Worm (Caenorhabditis elegans): ENCODE measurements around the gene F58A4.1.

The F58A4.1 gene

ce11 chrIII:9614211-9614610 lies 15.9 kb downstream of the F58A4.1 start, which contains the start of the genes pri-1 and F58A4.6:
Gene pri-1 (minus strand): TSS chrIII:9614281.
Gene F58A4.6 (plus strand): TSS chrIII:9614482.
- TF ChIP-seq mdl-1 (tag; optimal IDR thresholded peaks at IDR 0.05) = no peak
- TF ChIP-seq gmeb-1 (tag; optimal IDR thresholded peaks at IDR 0.05) = peak; percentile 84
- no peak for TF ChIP-seq egl-27 (tag; optimal IDR thresholded peaks at IDR 0.05)
- no peak for TF ChIP-seq nhr-77 (tag; optimal IDR thresholded peaks at IDR 0.05)
- no peak for TF ChIP-seq nhr-6 (tag; optimal IDR thresholded peaks at IDR 0.05)
- TF ChIP-seq sma-9 (GFP tag; optimal IDR thresholded peaks at IDR 0.05) = no peak
- TF ChIP-seq sma-9 (tag; optimal IDR thresholded peaks at IDR 0.05) = no peak
- peak; percentile 68 for TF ChIP-seq C34F6.9 (tag; optimal IDR thresholded peaks at IDR 0.05)
- TF ChIP-seq Y55F3AM.14 (GFP tag; optimal IDR thresholded peaks at IDR 0.05) = no peak

ce11 chrIII:9615114-9615513 lies 16.8 kb downstream of the F58A4.1 start:
- TF ChIP-seq dmd-4 (tag; optimal IDR thresholded peaks at IDR 0.05) (no peak), mbf-1 (tag; optimal IDR thresholded peaks at IDR 0.05) (no peak), snpc-4 (tag; optimal IDR thresholded peaks at IDR 0.05) (no peak), gmeb-1 (tag; optimal IDR thresholded peaks at IDR 0.05) (no peak), unc-62 (GFP tag; optimal IDR thresholded peaks at IDR 0.05) (no peak), ztf-11 (tag; optimal IDR thresholded peaks at IDR 0.05) (no peak), nhr-12 (tag; optimal IDR thresholded peaks at IDR 0.05) (no peak), ZK546.5 (tag; optimal IDR thresholded peaks at IDR 0.05) (no peak), ztf-4 (tag; optimal IDR thresholded peaks at IDR 0.05) (no peak), egl-27 (tag; optimal IDR thresholded peaks at IDR 0.05) (no peak), crh-2 (tag; optimal IDR thresholded peaks at IDR 0.05) (no peak), elt-3 (tag; optimal IDR thresholded peaks at IDR 0.05) (no peak), sem-4 (tag; optimal IDR thresholded peaks at IDR 0.05) (no peak), skn-1 (tag; optimal IDR thresholded peaks at IDR 0.05) (no peak), lsy-2 (tag; optimal IDR thresholded peaks at IDR 0.05) (no peak), nhr-10 (tag; optimal IDR thresholded peaks at IDR 0.05) (no peak)

- no peak for TF ChIP-seq unc-39 (tag; optimal IDR thresholded peaks at IDR 0.05)
- peak; percentile 50 for TF ChIP-seq C34F6.9 (tag; optimal IDR thresholded peaks at IDR 0.05)
- no peak for TF ChIP-seq mbf-1 (tag; optimal IDR thresholded peaks at IDR 0.05)
- TF ChIP-seq nhr-129 (tag; optimal IDR thresholded peaks at IDR 0.05) = peak; percentile 42
- peak; percentile 69 for TF ChIP-seq unc-55 (GFP tag; optimal IDR thresholded peaks at IDR 0.05)
- TF ChIP-seq fos-1 (tag; optimal IDR thresholded peaks at IDR 0.05) = peak; percentile 10
- TF ChIP-seq lsy-2 (tag; optimal IDR thresholded peaks at IDR 0.05) = peak in 1 of 2 experiments; percentile 66
- peak; percentile 2 for TF ChIP-seq sem-4 (tag; optimal IDR thresholded peaks at IDR 0.05)
- TF ChIP-seq gmeb-1 (tag; optimal IDR thresholded peaks at IDR 0.05) = peak; percentile 77
- peak; percentile 59 for TF ChIP-seq crh-2 (tag; optimal IDR thresholded peaks at IDR 0.05)
- peak; percentile 34 for TF ChIP-seq sma-3 (GFP tag; optimal IDR thresholded peaks at IDR 0.05)
- peak; percentile 14 for TF ChIP-seq sma-9 (GFP tag; optimal IDR thresholded peaks at IDR 0.05)
- TF ChIP-seq sma-9 (tag; optimal IDR thresholded peaks at IDR 0.05) = no peak
- TF ChIP-seq ceh-16 (tag; optimal IDR thresholded peaks at IDR 0.05) = no peak
- TF ChIP-seq skn-1 (tag; optimal IDR thresholded peaks at IDR 0.05) = no peak
- TF ChIP-seq mab-5 (tag; optimal IDR thresholded peaks at IDR 0.05) = no peak
- peak; percentile 10 for TF ChIP-seq nhr-25 (tag; optimal IDR thresholded peaks at IDR 0.05)
- TF ChIP-seq nhr-12 (tag; optimal IDR thresholded peaks at IDR 0.05) = no peak
- peak; percentile 26 for TF ChIP-seq F13H6.1 (tag; optimal IDR thresholded peaks at IDR 0.05)
Observed at ce11 chrIII:9616426-9616825, 18.2 kb downstream of the F58A4.1 start, which contains the start of gene hcp-3. Gene hcp-3 (minus strand): TSS chrIII:9616470.

- no peak for TF ChIP-seq dmd-4 (tag; optimal IDR thresholded peaks at IDR 0.05)
- no peak for TF ChIP-seq nhr-25 (tag; optimal IDR thresholded peaks at IDR 0.05)
- TF ChIP-seq mdl-1 (tag; optimal IDR thresholded peaks at IDR 0.05) = no peak
- TF ChIP-seq nhr-12 (tag; optimal IDR thresholded peaks at IDR 0.05) = no peak
- no peak for TF ChIP-seq unc-39 (tag; optimal IDR thresholded peaks at IDR 0.05)
- TF ChIP-seq nhr-6 (tag; optimal IDR thresholded peaks at IDR 0.05) = no peak
- no peak for TF ChIP-seq sem-4 (tag; optimal IDR thresholded peaks at IDR 0.05)
- TF ChIP-seq sma-3 (GFP tag; optimal IDR thresholded peaks at IDR 0.05) = no peak
- no peak for TF ChIP-seq lin-13 (GFP tag; optimal IDR thresholded peaks at IDR 0.05)
- no peak for TF ChIP-seq peb-1 (tag; optimal IDR thresholded peaks at IDR 0.05)
Observed at ce11 chrIII:9616933-9617332, 18.7 kb downstream of the F58A4.1 start.

ce11 chrIII:9617599-9618262 lies 19.5 kb downstream of the F58A4.1 start:
- TF ChIP-seq peb-1 (tag; optimal IDR thresholded peaks at IDR 0.05) (no peak), skn-1 (tag; optimal IDR thresholded peaks at IDR 0.05) (no peak), unc-62 (GFP tag; optimal IDR thresholded peaks at IDR 0.05) (no peak), R02D3.7 (tag; optimal IDR thresholded peaks at IDR 0.05) (no peak), gmeb-1 (tag; optimal IDR thresholded peaks at IDR 0.05) (no peak), sma-9 (GFP tag; optimal IDR thresholded peaks at IDR 0.05) (peak; percentile 11), sma-9 (tag; optimal IDR thresholded peaks at IDR 0.05) (no peak), ama-1 (optimal IDR thresholded peaks at IDR 0.05) (no peak), zag-1 (tag; optimal IDR thresholded peaks at IDR 0.05) (no peak), ztf-1 (GFP tag; conservative IDR thresholded peaks at IDR 0.05) (no peak), nhr-25 (tag; optimal IDR thresholded peaks at IDR 0.05) (peak; percentile 39), lin-13 (GFP tag; optimal IDR thresholded peaks at IDR 0.05) (no peak), nhr-11 (tag; optimal IDR thresholded peaks at IDR 0.05) (no peak), fos-1 (tag; optimal IDR thresholded peaks at IDR 0.05) (peak; percentile 1), dmd-4 (tag; optimal IDR thresholded peaks at IDR 0.05) (no peak), ztf-4 (tag; optimal IDR thresholded peaks at IDR 0.05) (no peak), egl-27 (tag; optimal IDR thresholded peaks at IDR 0.05) (no peak), crh-2 (tag; optimal IDR thresholded peaks at IDR 0.05) (no peak), blmp-1 (tag; optimal IDR thresholded peaks at IDR 0.05; ENCODE audit: insufficient read depth) (no peak), unc-39 (tag; optimal IDR thresholded peaks at IDR 0.05) (no peak), Y55F3AM.14 (GFP tag; optimal IDR thresholded peaks at IDR 0.05) (no peak), ceh-82 (tag; optimal IDR thresholded peaks at IDR 0.05) (no peak)

Data from whole organism, L2 larva.